Fruit fly (Drosophila melanogaster): ENCODE measurements around the gene Zcchc7.

Gene Zcchc7

DNA sequence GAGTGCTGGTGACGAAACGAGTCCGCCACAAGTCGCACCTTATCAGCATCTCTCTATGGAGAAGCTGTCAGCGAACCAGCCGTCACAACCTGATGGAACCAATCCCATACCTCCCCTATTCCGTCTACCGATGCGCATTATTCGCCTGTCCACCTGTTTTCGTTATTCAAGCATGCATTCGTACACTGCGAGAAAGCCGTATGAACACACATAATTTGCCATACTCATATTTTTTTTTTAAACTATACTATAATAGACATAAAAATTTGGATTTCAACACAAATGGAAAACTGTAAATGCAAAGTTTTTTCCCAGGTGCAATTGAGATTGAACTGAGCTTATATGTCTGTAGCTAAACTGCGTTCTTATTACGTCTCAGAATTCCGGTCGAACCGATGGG, 48.6 kb upstream of the Zcchc7 start (continued):
- TF ChIP-seq CG16863 (GFP tag; optimal IDR thresholded peaks at IDR 0.05) (no peak), sens (GFP tag) (peak; percentile 52), CG10654 (GFP tag; optimal IDR thresholded peaks at IDR 0.05) (no peak), CG1832 (GFP tag; optimal IDR thresholded peaks at IDR 0.05) (no peak), CG6254 (GFP tag; optimal IDR thresholded peaks at IDR 0.05) (no peak), ase (GFP tag; IDR thresholded peaks at IDR 0.05) (no peak), Trl (optimal IDR thresholded peaks at IDR 0.05) (no peak), Trl (GFP tag; optimal IDR thresholded peaks at IDR 0.05) (no peak), D19B (GFP tag; optimal IDR thresholded peaks at IDR 0.05) (no peak), lbe (GFP tag; optimal IDR thresholded peaks at IDR 0.05) (peak; percentile 63), Ets65A (GFP tag) (no peak), unc-4 (GFP tag; IDR thresholded peaks at IDR 0.05; ENCODE audit: partially characterized antibody) (no peak), gt (GFP tag; IDR thresholded peaks at IDR 0.05) (no peak), CG13894 (tag; optimal IDR thresholded peaks at IDR 0.05) (no peak), prd (optimal IDR thresholded peaks at IDR 0.05) (no peak), prd (GFP tag; IDR thresholded peaks at IDR 0.05) (0 out of 3 replicates have a peak, but pooled peaks have one; percentile 4), Med (GFP tag) (peak; percentile 76), z (GFP tag; IDR thresholded peaks at IDR 0.05) (no peak), slbo (GFP tag; IDR thresholded peaks at IDR 0.05) (peak; percentile 29; the same call in 1 of the 2 replicates), CG15073 (GFP tag; optimal IDR thresholded peaks at IDR 0.05) (no peak), Vsx1 (GFP tag; optimal IDR thresholded peaks at IDR 0.05) (no peak), emc (GFP tag; optimal IDR thresholded peaks at IDR 0.05) (no peak), fd64A (GFP tag; optimal IDR thresholded peaks at IDR 0.05) (no peak), CG17186 (GFP tag; optimal IDR thresholded peaks at IDR 0.05) (no peak), CG10959 (GFP tag; IDR thresholded peaks at IDR 0.05) (no peak), Ssrp (tag; optimal IDR thresholded peaks at IDR 0.05) (no peak), ab (GFP tag; optimal IDR thresholded peaks at IDR 0.05) (no peak), CG7786 (GFP tag; optimal IDR thresholded peaks at IDR 0.05) (no peak), CG14441 (GFP tag; IDR thresholded peaks at IDR 0.05) (no peak), Drgx (GFP tag; IDR thresholded peaks at IDR 0.05) (peak; percentile 64; the same call in 1 of the 2 replicates), Bgb (GFP tag; IDR thresholded peaks at IDR 0.05; ENCODE audit: partially characterized antibody) (no peak), cas (GFP tag; IDR thresholded peaks at IDR 0.05) (no peak), HLH4C (GFP tag; IDR thresholded peaks at IDR 0.05; ENCODE audit: partially characterized antibody) (no peak), CG5180 (GFP tag; optimal IDR thresholded peaks at IDR 0.05) (peak; percentile 35), Camta (GFP tag; optimal IDR thresholded peaks at IDR 0.05) (no peak), Dip3 (GFP tag; optimal IDR thresholded peaks at IDR 0.05) (no peak), eve (GFP tag; optimal IDR thresholded peaks at IDR 0.05) (no peak), vvl (GFP tag; IDR thresholded peaks at IDR 0.05) (peak; percentile 40), corto (GFP tag; optimal IDR thresholded peaks at IDR 0.05) (peak; percentile 73), h (optimal IDR thresholded peaks at IDR 0.05) (no peak), row (GFP tag; IDR thresholded peaks at IDR 0.05) (0 out of 3 replicates have a peak, but pooled peaks have one; percentile 35), CG17359 (tag; optimal IDR thresholded peaks at IDR 0.05) (peak; percentile 5), nom (GFP tag; optimal IDR thresholded peaks at IDR 0.05) (peak; percentile 40), wor (GFP tag; IDR thresholded peaks at IDR 0.05) (no peak), D19A (tag; optimal IDR thresholded peaks at IDR 0.05) (no peak)

Measured in whole organism, embryonic.